Worm (Caenorhabditis elegans) whole organism, L4/young adult: ENCODE results near the gene exc-13.

Source experiments
- W03F9.2 ChIP-seq: fragments of 150-350 bp; optimal IDR thresholded peaks from 2 replicates; lab custom pipeline; 2014; ENCODE audit warnings: missing biosample characterization, missing genetic modification characterization
- dao-5 ChIP-seq: sonication (generic microtip); optimal IDR thresholded peaks from 2 replicates; lab custom pipeline; 2016; ENCODE audit warnings: missing genotype, missing genetic modification characterization, moderate library complexity, missing compliant biosample characterization
- him-1 ChIP-seq: sonication (generic microtip); optimal IDR thresholded peaks from 2 replicates; lab custom pipeline; 2016; ENCODE audit warnings: missing genotype, missing genetic modification reagents, missing genetic modification characterization, missing compliant biosample characterization

The exc-13 gene

ce11 chrV:7353602-7354001, 11.4 kb upstream of the exc-13 start:
- TF ChIP-seq him-1 (tag; lab: Kevin White, UChicago) = no peak
- TF ChIP-seq W03F9.2 = no peak
- no peak for TF ChIP-seq dao-5 (tag; lab: Kevin White, UChicago)

ce11 chrV:7355464-7355863, 9.6 kb upstream of the exc-13 start, which contains the start of gene tag-293:
Gene tag-293, minus strand, starts transcription at chrV:7355564.
- TF ChIP-seq dao-5 (tag; lab: Kevin White, UChicago) = no peak
- TF ChIP-seq W03F9.2 = no peak
- no peak for TF ChIP-seq him-1 (tag; lab: Kevin White, UChicago)

- TF ChIP-seq W03F9.2 = no peak
- no peak for TF ChIP-seq dao-5 (tag; lab: Kevin White, UChicago)
- TF ChIP-seq him-1 (tag; lab: Kevin White, UChicago) = no peak
These were observed 8.4 kb upstream of the exc-13 start, which contains the start of gene C03G6.21 for ce11 chrV:7356684-7357083. Gene C03G6.21, minus strand, starts transcription at chrV:7356784.

- no peak for TF ChIP-seq dao-5 (tag; lab: Kevin White, UChicago)
These were observed 7.9 kb upstream of the exc-13 start, which contains the start of gene C03G6.6 for ce11 chrV:7357132-7357531. Gene C03G6.6, plus strand, starts transcription at chrV:7357432.

ce11 chrV:7361673-7362072, 3.4 kb upstream of the exc-13 start, which contains the start of gene cyp-35A1:
Gene cyp-35A1, minus strand, starts transcription at chrV:7361773.
- TF ChIP-seq him-1 (tag; lab: Kevin White, UChicago) = no peak

ce11 chrV:7364059-7364458, 992 bp upstream of the exc-13 start, which contains the start of gene cyp-35A2:
Gene cyp-35A2, minus strand, starts transcription at chrV:7364182.
- TF ChIP-seq dao-5 (tag; lab: Kevin White, UChicago) (no peak), W03F9.2 (no peak), him-1 (tag; lab: Kevin White, UChicago) (no peak)

ce11 chrV:7369578-7369977, 4.5 kb downstream of the exc-13 start, which contains the start of gene srj-14:
Gene srj-14, plus strand, starts transcription at chrV:7369708.
- no peak for TF ChIP-seq dao-5 (tag; lab: Kevin White, UChicago)
- TF ChIP-seq him-1 (tag; lab: Kevin White, UChicago) = no peak
- TF ChIP-seq W03F9.2 = no peak

ce11 chrV:7374090-7374489, 9.0 kb downstream of the exc-13 start, which contains the start of gene srx-56:
Gene srx-56, plus strand, starts transcription at chrV:7374390.
- TF ChIP-seq dao-5 (tag; lab: Kevin White, UChicago) (no peak), him-1 (tag; lab: Kevin White, UChicago) (no peak), W03F9.2 (no peak)

- TF ChIP-seq W03F9.2 (no peak), him-1 (tag; lab: Kevin White, UChicago) (no peak), dao-5 (tag; lab: Kevin White, UChicago) (no peak)
These were observed 14.3 kb downstream of the exc-13 start, which contains the start of gene srsx-24 for ce11 chrV:7379384-7379783. Gene srsx-24, minus strand, starts transcription at chrV:7379484.

ce11 chrV:7381008-7381407, 16.0 kb downstream of the exc-13 start, which contains the start of gene C03G6.17:
Gene C03G6.17, minus strand, starts transcription at chrV:7381108.
- no peak for TF ChIP-seq dao-5 (tag; lab: Kevin White, UChicago)
- TF ChIP-seq him-1 (tag; lab: Kevin White, UChicago) = no peak
- no peak for TF ChIP-seq W03F9.2

ce11 chrV:7386052-7386573, 21.1 kb downstream of the exc-13 start, which contains the start of gene srp-6:
Gene srp-6, minus strand, starts transcription at chrV:7386102.
- TF ChIP-seq him-1 (tag; lab: Kevin White, UChicago) (no peak), W03F9.2 (no peak), dao-5 (tag; lab: Kevin White, UChicago) (no peak)

ce11 chrV:7387755-7388154, 22.7 kb downstream of the exc-13 start, which contains the start of gene C02H6.3:
Gene C02H6.3, minus strand, starts transcription at chrV:7387855.
- TF ChIP-seq him-1 (tag; lab: Kevin White, UChicago) (no peak), dao-5 (tag; lab: Kevin White, UChicago) (no peak), W03F9.2 (no peak)

- TF ChIP-seq dao-5 (tag; lab: Kevin White, UChicago) (no peak), W03F9.2 (no peak), him-1 (tag; lab: Kevin White, UChicago) (no peak)
These were observed 24.7 kb downstream of the exc-13 start, which contains the start of gene C02H6.1 for ce11 chrV:7389771-7390170. Gene C02H6.1, minus strand, starts transcription at chrV:7389871.

- TF ChIP-seq dao-5 (tag; lab: Kevin White, UChicago) = no peak
- TF ChIP-seq him-1 (tag; lab: Kevin White, UChicago) = no peak
- no peak for TF ChIP-seq W03F9.2
These were observed 26.9 kb downstream of the exc-13 start, which contains the start of gene fbxa-105 for ce11 chrV:7391933-7392332. Gene fbxa-105, minus strand, starts transcription at chrV:7392029.
